Fruit fly (Drosophila melanogaster) whole organism, embryonic: ENCODE measurements around the gene CG4942.

Experiments used
- CG10147 ChIP-seq: fragments of 200-800 bp; sonication (Bioruptor generic); optimal IDR thresholded peaks from 2 replicates; lab custom pipeline; 2019; ENCODE audit warnings: missing biosample characterization, mild to moderate bottlenecking, missing genetic modification characterization, moderate library complexity
- CG11398 ChIP-seq: fragments of 200-800 bp; sonication (Bioruptor generic); optimal IDR thresholded peaks from 2 replicates; lab custom pipeline; 2016; ENCODE audit warnings: missing biosample characterization, missing genetic modification characterization
- CG11696 ChIP-seq: fragments of 200-800 bp; sonication (Bioruptor generic); IDR thresholded peaks from 2 replicates; pipeline ENCODE4 v1.3.6; 2022; ENCODE audit warnings: missing biosample characterization, missing genetic modification characterization
- CG17186 ChIP-seq: fragments of 200-800 bp; sonication (Bioruptor generic); optimal IDR thresholded peaks from 3 replicates; lab custom pipeline; 2017; ENCODE audit warnings: missing biosample characterization, missing genetic modification reagents, missing genetic modification characterization
- CG17385 ChIP-seq: fragments of 200-800 bp; sonication (Bioruptor generic); optimal IDR thresholded peaks from 3 replicates; lab custom pipeline; 2018; ENCODE audit warnings: missing biosample characterization, mild to moderate bottlenecking, missing genetic modification characterization
- CG1792 ChIP-seq: fragments of 200-800 bp; sonication (Bioruptor generic); optimal IDR thresholded peaks from 2 replicates; lab custom pipeline; 2016; ENCODE audit warnings: missing biosample characterization, missing genetic modification characterization
- CG2116 ChIP-seq: fragments of 200-800 bp; sonication (Bioruptor generic); optimal IDR thresholded peaks from 3 replicates; lab custom pipeline; 2018; ENCODE audit warnings: missing biosample characterization, mild to moderate bottlenecking, missing genetic modification characterization
- CG2199 ChIP-seq: fragments of 200-800 bp; sonication (Bioruptor generic); IDR thresholded peaks from 3 replicates; pipeline ENCODE4 v1.3.6; 2022; ENCODE audit warnings: missing biosample characterization, missing genetic modification characterization
- CG2678 ChIP-seq: fragments of 200-800 bp; sonication (Bioruptor generic); optimal IDR thresholded peaks from 3 replicates; lab custom pipeline; 2019; ENCODE audit warnings: missing biosample characterization, mild to moderate bottlenecking, missing genetic modification characterization, moderate library complexity
- CG33557 ChIP-seq: fragments of 200-800 bp; sonication (Bioruptor generic); optimal IDR thresholded peaks from 2 replicates; lab custom pipeline; 2019; ENCODE audit warnings: missing biosample characterization, mild to moderate bottlenecking, missing genetic modification characterization, moderate library complexity
- CG34422 ChIP-seq: fragments of 200-800 bp; sonication (Bioruptor generic); IDR thresholded peaks from 3 replicates; pipeline ENCODE4 v1.3.6; 2022; ENCODE audit warnings: missing biosample characterization, missing genetic modification characterization
- CG4282 ChIP-seq: fragments of 200-800 bp; sonication (Bioruptor generic); optimal IDR thresholded peaks from 2 replicates; lab custom pipeline; 2016; ENCODE audit warnings: missing biosample characterization, missing genetic modification characterization
- CG4328 ChIP-seq: fragments of 200-800 bp; sonication (Bioruptor generic); optimal IDR thresholded peaks from 3 replicates; lab custom pipeline; 2017; ENCODE audit warnings: missing biosample characterization, missing genetic modification reagents, missing genetic modification characterization
- CG5180 ChIP-seq: fragments of 200-800 bp; sonication (Bioruptor generic); optimal IDR thresholded peaks from 3 replicates; lab custom pipeline; 2017; ENCODE audit warnings: missing biosample characterization, missing genetic modification characterization, mild to moderate bottlenecking, moderate library complexity, missing genetic modification reagents
- CG7839 ChIP-seq: fragments of 200-800 bp; sonication (Bioruptor generic); optimal IDR thresholded peaks from 3 replicates; lab custom pipeline; 2018; ENCODE audit warnings: missing biosample characterization, mild to moderate bottlenecking, missing genetic modification characterization, moderate library complexity
- CG8765 ChIP-seq: fragments of 200-800 bp; sonication (Bioruptor generic); IDR thresholded peaks from 2 replicates; pipeline ENCODE4 v1.3.6; 2022; ENCODE audit warnings: missing biosample characterization, missing genetic modification characterization
- CG9609 ChIP-seq: fragments of 200-800 bp; sonication (Bioruptor generic); optimal IDR thresholded peaks from 3 replicates; lab custom pipeline; 2016; ENCODE audit warnings: missing biosample characterization, missing genetic modification characterization
- Camta ChIP-seq: fragments of 200-800 bp; sonication (Bioruptor generic); optimal IDR thresholded peaks from 2 replicates; lab custom pipeline; 2016; ENCODE audit warnings: missing biosample characterization, missing genetic modification characterization
- CoRest ChIP-seq: fragments of 200-800 bp; sonication (Bioruptor generic); optimal IDR thresholded peaks from 3 replicates; lab custom pipeline; 2018; ENCODE audit warnings: missing biosample characterization, mild to moderate bottlenecking, missing genetic modification characterization, moderate library complexity
- ERR ChIP-seq: fragments of 200-800 bp; sonication (Bioruptor generic); optimal IDR thresholded peaks from 2 replicates; lab custom pipeline; 2016; ENCODE audit warnings: missing biosample characterization, missing genetic modification characterization
- GATAe ChIP-seq: fragments of 200-800 bp; sonication (Bioruptor generic); conservative IDR thresholded peaks from 2 replicates; pipeline ENCODE4 v1.3.6; 2022; ENCODE audit warnings: missing biosample characterization, missing genetic modification characterization
- MBD-R2 ChIP-seq: fragments of 200-800 bp; sonication (Bioruptor generic); IDR thresholded peaks from 2 replicates; pipeline ENCODE4 v1.3.6; 2022; ENCODE audit warnings: missing biosample characterization, missing genetic modification characterization
- Myb ChIP-seq: fragments of 200-800 bp; sonication (Bioruptor generic); optimal IDR thresholded peaks from 2 replicates; lab custom pipeline; 2016; ENCODE audit warnings: missing biosample characterization, missing genetic modification characterization
- Nf-YB ChIP-seq: fragments of 200-800 bp; sonication (Bioruptor generic); optimal IDR thresholded peaks from 3 replicates; lab custom pipeline; 2019; ENCODE audit warnings: missing biosample characterization, mild to moderate bottlenecking, missing genetic modification characterization, moderate library complexity
- Scr ChIP-seq: fragments of 200-800 bp; sonication (Bioruptor generic); IDR thresholded peaks from 2 replicates; pipeline ENCODE4 v1.3.6; 2022; ENCODE audit warnings: missing biosample characterization, missing genetic modification characterization; ENCODE audit not compliant: partially characterized antibody
- TFAM ChIP-seq: fragments of 200-800 bp; sonication (Bioruptor generic); optimal IDR thresholded peaks from 2 replicates; lab custom pipeline; 2017; ENCODE audit warnings: missing biosample characterization, missing genetic modification characterization, inconsistent platforms
- YL-1 ChIP-seq: fragments of 200-800 bp; sonication (Bioruptor generic); optimal IDR thresholded peaks from 3 replicates; lab custom pipeline; 2017; ENCODE audit warnings: missing biosample characterization, mild to moderate bottlenecking, missing genetic modification characterization
- bab2 ChIP-seq: fragments of 200-800 bp; sonication (Bioruptor generic); optimal IDR thresholded peaks from 2 replicates; lab custom pipeline; 2016; ENCODE audit warnings: missing biosample characterization, missing genetic modification characterization
- bsh ChIP-seq, 2 experiments: fragments of 200-800 bp; sonication (Bioruptor generic); optimal IDR thresholded peaks; 2 replicates each; lab custom pipeline; 2017 to 2018; ENCODE audit warnings: mild to moderate bottlenecking in 2 of 2, missing biosample characterization in 2 of 2, missing genetic modification characterization in 2 of 2, moderate library complexity in 1 of 2
- chinmo ChIP-seq: fragments of 200-800 bp; sonication (Bioruptor generic); IDR thresholded peaks from 4 replicates; pipeline ENCODE4 v1.3.6; 2022; ENCODE audit warnings: missing biosample characterization, missing genetic modification characterization; ENCODE audit not compliant: partially characterized antibody
- cwo ChIP-seq: fragments of 200-800 bp; sonication (Bioruptor generic); optimal IDR thresholded peaks from 3 replicates; lab custom pipeline; 2017; ENCODE audit warnings: missing biosample characterization, missing genetic modification characterization, mild to moderate bottlenecking, moderate library complexity, missing genetic modification reagents
- da ChIP-seq: fragments of 200-800 bp; sonication (Bioruptor generic); optimal IDR thresholded peaks from 2 replicates; lab custom pipeline; 2016; ENCODE audit warnings: missing biosample characterization, missing genetic modification characterization
- dimm ChIP-seq: fragments of 200-800 bp; sonication (Bioruptor generic); IDR thresholded peaks from 2 replicates; pipeline ENCODE4 v1.3.6; 2022; ENCODE audit warnings: missing biosample characterization, missing genetic modification characterization
- emc ChIP-seq: fragments of 200-800 bp; sonication (Bioruptor generic); optimal IDR thresholded peaks from 2 replicates; lab custom pipeline; 2016; ENCODE audit warnings: missing biosample characterization, missing genetic modification characterization
- ems ChIP-seq: fragments of 200-800 bp; sonication (Bioruptor generic); optimal IDR thresholded peaks from 3 replicates; lab custom pipeline; 2016; ENCODE audit warnings: missing biosample characterization, missing genetic modification characterization
- gsb-n ChIP-seq: fragments of 200-800 bp; sonication (Bioruptor generic); optimal IDR thresholded peaks from 3 replicates; lab custom pipeline; 2018; ENCODE audit warnings: missing biosample characterization, mild to moderate bottlenecking, missing genetic modification characterization
- lmd ChIP-seq: fragments of 200-800 bp; sonication (Bioruptor generic); IDR thresholded peaks from 2 replicates; pipeline ENCODE4 v1.3.6; 2022; ENCODE audit warnings: missing biosample characterization, missing genetic modification characterization
- onecut ChIP-seq: fragments of 200-800 bp; sonication (Bioruptor generic); IDR thresholded peaks from 2 replicates; pipeline ENCODE4 v1.3.6; 2022; ENCODE audit warnings: missing biosample characterization, missing genetic modification characterization
- org-1 ChIP-seq: fragments of 200-800 bp; sonication (Bioruptor generic); optimal IDR thresholded peaks from 2 replicates; lab custom pipeline; 2017; ENCODE audit warnings: missing biosample characterization, missing genetic modification characterization
- p53 ChIP-seq: fragments of 200-800 bp; sonication (Bioruptor generic); optimal IDR thresholded peaks from 2 replicates; lab custom pipeline; 2016; ENCODE audit warnings: missing biosample characterization, missing genetic modification characterization
- pb ChIP-seq: fragments of 200-800 bp; sonication (Bioruptor generic); optimal IDR thresholded peaks from 3 replicates; lab custom pipeline; 2016; ENCODE audit warnings: missing biosample characterization, missing genetic modification characterization
- pros ChIP-seq: fragments of 200-800 bp; sonication (Bioruptor generic); optimal IDR thresholded peaks from 3 replicates; lab custom pipeline; 2019; ENCODE audit warnings: missing biosample characterization, mild to moderate bottlenecking, missing genetic modification characterization, moderate library complexity
- pum ChIP-seq: fragments of 200-800 bp; sonication (Bioruptor generic); optimal IDR thresholded peaks from 2 replicates; lab custom pipeline; 2016; ENCODE audit warnings: missing biosample characterization, missing genetic modification characterization
- sc ChIP-seq, 3 experiments: fragments of >200 bp in 2 of 3; fragments of 200-800 bp in 1 of 3; sonication (Bioruptor generic) in 1 of 3; optimal IDR thresholded peaks; 2 replicates in 2 of 3; 3 replicates in 1 of 3; lab custom pipeline; 2017; ENCODE audit warnings: mild to moderate bottlenecking in 1 of 3, missing biosample characterization in 1 of 3, missing genetic modification characterization in 1 of 3, missing genetic modification reagents in 1 of 3
- schlank ChIP-seq: fragments of 200-800 bp; sonication (Bioruptor generic); optimal IDR thresholded peaks from 2 replicates; lab custom pipeline; 2018; ENCODE audit warnings: missing biosample characterization, mild to moderate bottlenecking, missing genetic modification characterization
- sima ChIP-seq: fragments of 200-800 bp; sonication (Bioruptor generic); optimal IDR thresholded peaks from 2 replicates; lab custom pipeline; 2016; ENCODE audit warnings: missing biosample characterization, missing genetic modification characterization
- sna ChIP-seq: fragments of 200-800 bp; sonication (Bioruptor generic); IDR thresholded peaks from 2 replicates; pipeline ENCODE4 v1.3.6; 2022; ENCODE audit warnings: missing biosample characterization, missing genetic modification characterization; ENCODE audit not compliant: partially characterized antibody
- twi ChIP-seq: fragments of 200-800 bp; optimal IDR thresholded peaks from 2 replicates; lab custom pipeline; 2019; ENCODE audit warnings: missing biosample characterization, mild to moderate bottlenecking, missing genetic modification characterization, moderate library complexity
- zen ChIP-seq: fragments of 200-800 bp; sonication (Bioruptor generic); optimal IDR thresholded peaks from 3 replicates; lab custom pipeline; 2018; ENCODE audit warnings: missing biosample characterization, mild to moderate bottlenecking, missing genetic modification characterization, moderate library complexity

CG4942 gene

dm6 chr3L:9057429-9058088, 15.3 kb upstream of the CG4942 start (continued):
- TF ChIP-seq org-1 (GFP tag; lab: Kevin White, UChicago) (peak; percentile 89), CG10147 (GFP tag; lab: Kevin White, UChicago) (peak; percentile 94), sna (GFP tag; lab: Robert Waterston, UW) (no peak), CG1792 (GFP tag; lab: Kevin White, UChicago) (peak; percentile 10), chinmo (GFP tag; lab: Robert Waterston, UW) (no peak), pb (GFP tag; lab: Kevin White, UChicago) (no peak), CG11398 (GFP tag; lab: Kevin White, UChicago) (peak; percentile 6), CG4282 (no peak), CG2116 (GFP tag; lab: Kevin White, UChicago) (peak; percentile 48), GATAe (peak; percentile 56; the same call in 1 of the 2 replicates), YL-1 (GFP tag; lab: Kevin White, UChicago) (peak; percentile 73), sc (optimal IDR thresholded peaks at IDR 0.05; lab: Kevin White, UChicago) (no peak), sc (GFP tag; optimal IDR thresholded peaks at IDR 0.05; lab: Kevin White, UChicago) (peak; percentile 83), bab2 (GFP tag; lab: Kevin White, UChicago) (peak; percentile 46), Myb (GFP tag; lab: Kevin White, UChicago) (peak; percentile 24), schlank (tag; lab: Kevin White, UChicago) (peak; percentile 65), ems (GFP tag; lab: Kevin White, UChicago) (peak; percentile 65), CG7839 (tag; lab: Kevin White, UChicago) (peak; percentile 95), CG4328 (GFP tag; lab: Kevin White, UChicago) (peak; percentile 87), zen (peak; percentile 74), CG9609 (GFP tag; lab: Kevin White, UChicago) (peak; percentile 39), CG5180 (peak; percentile 71), ERR (GFP tag; lab: Kevin White, UChicago) (no peak), twi (peak; percentile 85), onecut (GFP tag; lab: Robert Waterston, UW) (peak; percentile 81), CG17385 (GFP tag; lab: Kevin White, UChicago) (peak; percentile 89), Camta (GFP tag; lab: Kevin White, UChicago) (peak; percentile 53), Scr (GFP tag; lab: Robert Waterston, UW) (no peak), gsb-n (tag; lab: Kevin White, UChicago) (peak; percentile 88), CG33557 (GFP tag; lab: Kevin White, UChicago) (peak; percentile 80), Nf-YB (GFP tag; lab: Kevin White, UChicago) (peak; percentile 75), CG8765 (GFP tag; lab: Robert Waterston, UW) (peak; percentile 72), sima (GFP tag; lab: Kevin White, UChicago) (no peak), cwo (peak; percentile 90), CoRest (tag; lab: Kevin White, UChicago) (peak; percentile 94), CG17186 (peak; percentile 36), dimm (GFP tag; lab: Robert Waterston, UW) (peak; percentile 70), CG34422 (peak; percentile 86), MBD-R2 (GFP tag; lab: Robert Waterston, UW) (peak; percentile 85; the same call in 1 of the 2 replicates), TFAM (GFP tag; lab: Kevin White, UChicago) (peak; percentile 16), lmd (peak; percentile 90), pum (GFP tag; lab: Kevin White, UChicago) (peak; percentile 38), bsh (GFP tag; optimal IDR thresholded peaks at IDR 0.05; lab: Kevin White, UChicago) (peak; percentile 94 to 95), da (no peak), CG2678 (tag; lab: Kevin White, UChicago) (peak; percentile 96), p53 (GFP tag; lab: Kevin White, UChicago) (no peak), CG2199 (GFP tag; lab: Robert Waterston, UW) (no peak), emc (GFP tag; lab: Kevin White, UChicago) (peak; percentile 17), CG11696 (GFP tag; lab: Robert Waterston, UW) (peak; percentile 55; the same call in 1 of the 2 replicates), pros (GFP tag; lab: Kevin White, UChicago) (peak; percentile 11)
